Worm (Caenorhabditis elegans) whole organism, L4 larva: ENCODE data around the gene spat-1.

Source experiments
- Y5F2A.4 ChIP-seq: fragments of 200-800 bp; sonication (Bioruptor generic); optimal IDR thresholded peaks from 2 replicates; lab custom pipeline; 2018; ENCODE audit warnings: mild to moderate bottlenecking, missing genetic modification characterization, missing compliant biosample characterization
- ceh-82 ChIP-seq: sonication (generic microtip); optimal IDR thresholded peaks from 2 replicates; lab custom pipeline; 2017; ENCODE audit warnings: missing biosample characterization, missing genetic modification characterization
- dpl-1 ChIP-seq: fragments of 150-350 bp; optimal IDR thresholded peaks from 2 replicates; lab custom pipeline; 2014; ENCODE audit warnings: missing biosample characterization, missing genetic modification reagents, missing genetic modification characterization
- lin-1 ChIP-seq: fragments of 200-800 bp; sonication (Bioruptor generic); IDR thresholded peaks from 2 replicates; pipeline ENCODE4 v1.3.6; 2022; ENCODE audit warnings: missing genetic modification reagents, missing genetic modification characterization, missing compliant biosample characterization
- lin-39 ChIP-seq: fragments of 150-350 bp; optimal IDR thresholded peaks from 2 replicates; lab custom pipeline; 2014; ENCODE audit warnings: missing biosample characterization, missing genetic modification reagents, missing genetic modification characterization
- mdt-29 ChIP-seq: fragments of 200-800 bp; sonication (Bioruptor generic); IDR thresholded peaks from 2 replicates; pipeline ENCODE4 v1.3.6; 2022; ENCODE audit warnings: missing genetic modification reagents, missing genetic modification characterization, missing compliant biosample characterization
- nhr-237 ChIP-seq: sonication (generic microtip); optimal IDR thresholded peaks from 2 replicates; lab custom pipeline; 2017; ENCODE audit warnings: missing biosample characterization, missing genetic modification characterization
- nhr-77 ChIP-seq: fragments of 150-350 bp; optimal IDR thresholded peaks from 2 replicates; lab custom pipeline; 2014; ENCODE audit warnings: missing biosample characterization, missing genetic modification characterization
- snpc-4 ChIP-seq: fragments of 150-350 bp; optimal IDR thresholded peaks from 2 replicates; lab custom pipeline; 2014; ENCODE audit warnings: missing biosample characterization, missing genetic modification characterization
- unc-62 ChIP-seq, 3 experiments: fragments of 150-350 bp in 1 of 3; sonication (generic microtip); optimal IDR thresholded peaks in 2 of 3; peaks in 1 of 3; 1 replicate in 1 of 3; 2 replicates in 2 of 3; lab custom pipeline; 2014 to 2017; ENCODE audit warnings: missing biosample characterization in 3 of 3, missing genetic modification characterization in 3 of 3, missing genetic modification reagents in 3 of 3, missing genotype in 1 of 3
- zag-1 ChIP-seq: fragments of 150-350 bp; optimal IDR thresholded peaks from 2 replicates; lab custom pipeline; 2014; ENCODE audit warnings: missing biosample characterization, missing genetic modification characterization

DNA sequence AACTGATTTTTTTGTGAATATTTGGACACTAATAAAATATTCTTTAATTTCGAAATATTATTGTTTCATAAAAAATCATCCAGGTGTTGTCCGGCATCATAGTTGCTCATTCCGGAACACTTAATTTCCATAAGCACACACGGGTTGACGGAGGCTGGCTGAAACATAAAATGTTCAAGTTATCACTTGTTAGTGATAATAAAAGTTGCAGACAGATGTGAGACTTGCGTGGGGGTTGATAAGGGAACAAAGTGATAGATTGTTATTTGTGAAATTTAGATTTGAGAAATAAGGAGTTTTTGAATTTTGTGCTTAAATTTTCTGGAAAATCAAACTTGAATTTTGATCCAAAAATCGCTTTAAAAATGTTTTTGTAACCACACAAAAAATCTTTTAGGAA lies 18.4 kb upstream of the spat-1 start:
- no peak for TF ChIP-seq nhr-237
- TF ChIP-seq lin-39 (tag; lab: Kevin White, UChicago) = no peak
- TF ChIP-seq unc-62 (GFP tag; optimal IDR thresholded peaks at IDR 0.05 in 1 of 2; lab: Kevin White, UChicago) = no peak
- no peak for TF ChIP-seq unc-62 (tag; optimal IDR thresholded peaks at IDR 0.05; lab: Kevin White, UChicago)
- TF ChIP-seq snpc-4 (tag; lab: Kevin White, UChicago) = no peak
- TF ChIP-seq lin-1 (GFP tag; lab: Robert Waterston, UW) = no peak
- no peak for TF ChIP-seq nhr-77 (tag; lab: Kevin White, UChicago)
- TF ChIP-seq mdt-29 = no peak
- no peak for TF ChIP-seq ceh-82 (tag; lab: Kevin White, UChicago)
- TF ChIP-seq zag-1 (tag; lab: Kevin White, UChicago) = no peak
- TF ChIP-seq Y5F2A.4 (GFP tag; lab: Kevin White, UChicago) = no peak
- TF ChIP-seq dpl-1 (GFP tag; lab: Kevin White, UChicago) = no peak
